Worm (Caenorhabditis elegans) whole organism, mixed stage, embryonic: Measurements from ENCODE around the gene F52E10.2.
A peak's percentile ranks its signal among the peaks of the same experiment; 100 is the strongest.

Experiments used
- M03D4.4 ChIP-seq: sonication (generic microtip); optimal IDR thresholded peaks from 2 replicates; lab custom pipeline; 2017; ENCODE audit warnings: mild to moderate bottlenecking, missing genetic modification characterization, missing compliant biosample characterization
- blmp-1 ChIP-seq: fragments of 150-350 bp; optimal IDR thresholded peaks from 2 replicates; lab custom pipeline; 2014; ENCODE audit warnings: missing biosample characterization, missing genetic modification characterization
- ceh-39 ChIP-seq: fragments of 150-350 bp; optimal IDR thresholded peaks from 2 replicates; lab custom pipeline; 2014; ENCODE audit warnings: missing biosample characterization, missing genetic modification characterization
- ceh-83 ChIP-seq: fragments of 200-800 bp; sonication (Bioruptor generic); optimal IDR thresholded peaks from 2 replicates; lab custom pipeline; 2018; ENCODE audit warnings: mild to moderate bottlenecking, missing genetic modification characterization, missing compliant biosample characterization
- ces-1 ChIP-seq: fragments of 150-350 bp; optimal IDR thresholded peaks from 2 replicates; lab custom pipeline; 2014; ENCODE audit warnings: missing biosample characterization, missing genetic modification reagents, missing genetic modification characterization
- cnd-1 ChIP-seq: fragments of 200-800 bp; sonication (Bioruptor generic); optimal IDR thresholded peaks from 2 replicates; lab custom pipeline; 2018; ENCODE audit warnings: mild to moderate bottlenecking, missing genetic modification characterization, missing compliant biosample characterization
- drap-1 ChIP-seq: fragments of 200-800 bp; sonication (Bioruptor generic); optimal IDR thresholded peaks from 3 replicates; lab custom pipeline; 2018; ENCODE audit warnings: mild to moderate bottlenecking, missing genetic modification characterization, missing compliant biosample characterization
- elt-1 ChIP-seq: sonication (generic microtip); optimal IDR thresholded peaks from 2 replicates; lab custom pipeline; 2017; ENCODE audit warnings: missing genetic modification characterization, mild to moderate bottlenecking, missing compliant biosample characterization, antibody characterized with exemption, moderate library complexity, borderline replicate concordance; ENCODE audit not compliant: insufficient read depth
- elt-3 ChIP-seq: fragments of 150-350 bp; optimal IDR thresholded peaks from 2 replicates; lab custom pipeline; 2014; ENCODE audit warnings: missing biosample characterization, missing genetic modification characterization
- flh-1 ChIP-seq: fragments of 200-800 bp; sonication (Bioruptor generic); optimal IDR thresholded peaks from 2 replicates; lab custom pipeline; 2018; ENCODE audit warnings: mild to moderate bottlenecking, missing genetic modification characterization, moderate library complexity, missing compliant biosample characterization
- ham-2 ChIP-seq: fragments of 200-800 bp; sonication (Bioruptor generic); optimal IDR thresholded peaks from 2 replicates; lab custom pipeline; 2018; ENCODE audit warnings: mild to moderate bottlenecking, missing genetic modification characterization, missing compliant biosample characterization
- hlh-1 ChIP-seq: fragments of 150-350 bp; optimal IDR thresholded peaks from 2 replicates; lab custom pipeline; 2014; ENCODE audit warnings: missing biosample characterization, missing genetic modification reagents, missing genetic modification characterization
- mep-1 ChIP-seq: fragments of 150-350 bp; optimal IDR thresholded peaks from 2 replicates; lab custom pipeline; 2017; ENCODE audit warnings: missing biosample characterization, missing genetic modification reagents, missing genetic modification characterization, inconsistent platforms
- mls-2 ChIP-seq: sonication (generic microtip); optimal IDR thresholded peaks from 2 replicates; lab custom pipeline; 2016; ENCODE audit warnings: mild to moderate bottlenecking, missing genetic modification characterization, moderate library complexity, missing compliant biosample characterization
- nhr-12 ChIP-seq: fragments of 150-350 bp; optimal IDR thresholded peaks from 2 replicates; lab custom pipeline; 2014; ENCODE audit warnings: missing biosample characterization, missing genetic modification characterization
- nhr-2 ChIP-seq: fragments of 150-350 bp; optimal IDR thresholded peaks from 2 replicates; lab custom pipeline; 2014; ENCODE audit warnings: missing biosample characterization, missing genetic modification characterization
- nhr-237 ChIP-seq: fragments of 150-350 bp; optimal IDR thresholded peaks from 2 replicates; lab custom pipeline; 2014; ENCODE audit warnings: missing biosample characterization, missing genetic modification characterization
- nhr-28 ChIP-seq: fragments of 150-350 bp; optimal IDR thresholded peaks from 2 replicates; lab custom pipeline; 2014; ENCODE audit warnings: missing biosample characterization, missing genetic modification characterization
- nhr-76 ChIP-seq: sonication (generic microtip); optimal IDR thresholded peaks from 2 replicates; lab custom pipeline; 2017; ENCODE audit warnings: missing biosample characterization, missing genetic modification characterization
- pha-4 ChIP-seq: fragments of 150-350 bp; optimal IDR thresholded peaks from 2 replicates; lab custom pipeline; 2018; ENCODE audit warnings: missing biosample characterization, missing genetic modification reagents, missing genetic modification characterization
- sem-2 ChIP-seq: fragments of 200-800 bp; sonication (Bioruptor generic); optimal IDR thresholded peaks from 2 replicates; lab custom pipeline; 2018; ENCODE audit warnings: mild to moderate bottlenecking, missing genetic modification characterization, missing compliant biosample characterization
- sptf-1 ChIP-seq: sonication (generic microtip); optimal IDR thresholded peaks from 2 replicates; lab custom pipeline; 2017; ENCODE audit warnings: mild to moderate bottlenecking, missing genetic modification characterization, moderate library complexity, missing compliant biosample characterization
- tbx-8 ChIP-seq: fragments of 200-800 bp; sonication (Bioruptor generic); optimal IDR thresholded peaks from 2 replicates; lab custom pipeline; 2018; ENCODE audit warnings: mild to moderate bottlenecking, missing genetic modification characterization, moderate library complexity, missing compliant biosample characterization
- unc-120 ChIP-seq: sonication (generic microtip); optimal IDR thresholded peaks from 2 replicates; lab custom pipeline; 2017; ENCODE audit warnings: missing genetic modification characterization, missing compliant biosample characterization; ENCODE audit not compliant: poor library complexity, severe bottlenecking
- unc-39 ChIP-seq: fragments of 150-350 bp; optimal IDR thresholded peaks from 2 replicates; lab custom pipeline; 2014; ENCODE audit warnings: missing biosample characterization, missing genetic modification characterization
- unc-62 ChIP-seq: fragments of 150-350 bp; optimal IDR thresholded peaks from 2 replicates; lab custom pipeline; 2014; ENCODE audit warnings: missing biosample characterization, missing genetic modification reagents, missing genetic modification characterization
- ztf-11 ChIP-seq: fragments of 150-350 bp; optimal IDR thresholded peaks from 2 replicates; lab custom pipeline; 2014; ENCODE audit warnings: missing biosample characterization, missing genetic modification characterization

F52E10.2 gene

ce11 chrX:16269969-16270368 lies 13.0 kb downstream of the F52E10.2 start, which contains the start of gene ifa-3:
ifa-3 (minus strand) TSS chrX:16270069.
- no peak for TF ChIP-seq pha-4

- TF ChIP-seq nhr-12 (tag; lab: Kevin White, UChicago) (no peak), nhr-76 (no peak), ceh-83 (GFP tag; lab: Kevin White, UChicago) (no peak), sem-2 (GFP tag; lab: Kevin White, UChicago) (no peak), flh-1 (GFP tag; lab: Kevin White, UChicago) (no peak), elt-3 (tag; lab: Kevin White, UChicago) (no peak), nhr-28 (tag; lab: Kevin White, UChicago) (no peak), mls-2 (no peak), unc-120 (tag; lab: Kevin White, UChicago) (no peak), nhr-237 (tag; lab: Kevin White, UChicago) (no peak), M03D4.4 (tag; lab: Kevin White, UChicago) (no peak), mep-1 (no peak), blmp-1 (no peak)
Observed at ce11 chrX:16265636-16266384, 17.2 kb downstream of the F52E10.2 start, which contains the start of gene mua-6. mua-6 (minus strand) TSS chrX:16265686.

ce11 chrX:16263287-16263686 lies 19.7 kb downstream of the F52E10.2 start:
- TF ChIP-seq elt-1 (tag; lab: Kevin White, UChicago), result no peak
- no peak for TF ChIP-seq nhr-2
- peak; percentile 23 for TF ChIP-seq elt-3 (tag; lab: Kevin White, UChicago)
- TF ChIP-seq ceh-83 (GFP tag; lab: Kevin White, UChicago), result no peak

- TF ChIP-seq elt-1 (tag; lab: Kevin White, UChicago) (no peak), nhr-2 (no peak), ham-2 (GFP tag; lab: Kevin White, UChicago) (no peak), pha-4 (no peak), ceh-39 (no peak), blmp-1 (no peak), hlh-1 (tag; lab: Kevin White, UChicago) (no peak), sem-2 (GFP tag; lab: Kevin White, UChicago) (no peak), drap-1 (GFP tag; lab: Kevin White, UChicago) (no peak), mls-2 (no peak), flh-1 (GFP tag; lab: Kevin White, UChicago) (no peak), nhr-28 (tag; lab: Kevin White, UChicago) (no peak), nhr-237 (tag; lab: Kevin White, UChicago) (no peak), tbx-8 (no peak), nhr-76 (no peak), ces-1 (GFP tag; lab: Kevin White, UChicago) (no peak), M03D4.4 (tag; lab: Kevin White, UChicago) (no peak), ceh-83 (GFP tag; lab: Kevin White, UChicago) (no peak), unc-62 (GFP tag; lab: Kevin White, UChicago) (no peak), sptf-1 (tag; lab: Kevin White, UChicago) (no peak)
Observed at ce11 chrX:16261993-16262392, 21.0 kb downstream of the F52E10.2 start, which contains the start of gene sgk-1. sgk-1 (minus strand) TSS chrX:16262122.

- TF ChIP-seq sptf-1 (tag; lab: Kevin White, UChicago) (no peak), cnd-1 (no peak), ceh-39 (no peak), unc-120 (tag; lab: Kevin White, UChicago) (no peak), elt-3 (tag; lab: Kevin White, UChicago) (no peak), nhr-12 (tag; lab: Kevin White, UChicago) (no peak), blmp-1 (no peak), nhr-2 (no peak), nhr-28 (tag; lab: Kevin White, UChicago) (no peak), nhr-76 (no peak), ces-1 (GFP tag; lab: Kevin White, UChicago) (no peak), nhr-237 (tag; lab: Kevin White, UChicago) (no peak), ztf-11 (tag; lab: Kevin White, UChicago) (no peak), drap-1 (GFP tag; lab: Kevin White, UChicago) (no peak), ceh-83 (GFP tag; lab: Kevin White, UChicago) (no peak), unc-39 (tag; lab: Kevin White, UChicago) (no peak)
- TF ChIP-seq, all 35 proteins: peak for 0
Observed at ce11 chrX:16260077-16260476, 22.9 kb downstream of the F52E10.2 start.
